Worm (Caenorhabditis elegans) whole organism, L4 larva: Measurements from ENCODE around the gene K03H6.4.

Experiments
- R02D3.7 ChIP-seq: fragments of 150-350 bp; sonication (generic microtip); optimal IDR thresholded peaks from 3 replicates; lab custom pipeline; 2014; ENCODE audit warnings: missing biosample characterization, missing genetic modification characterization
- T20F7.1 ChIP-seq: fragments of 200-800 bp; sonication (Bioruptor generic); optimal IDR thresholded peaks from 2 replicates; lab custom pipeline; 2018; ENCODE audit warnings: mild to moderate bottlenecking, missing genetic modification characterization, missing compliant biosample characterization
- Y105C5A.15 ChIP-seq: fragments of 200-800 bp; sonication (Bioruptor generic); IDR thresholded peaks from 2 replicates; pipeline ENCODE4 v1.3.6; 2022; ENCODE audit warnings: missing genetic modification characterization, missing compliant biosample characterization
- cey-2 ChIP-seq: sonication (generic microtip); optimal IDR thresholded peaks from 3 replicates; lab custom pipeline; 2017; ENCODE audit warnings: missing genetic modification characterization, mild to moderate bottlenecking, missing compliant biosample characterization, antibody characterized with exemption, borderline replicate concordance; ENCODE audit not compliant: insufficient read depth
- fos-1 ChIP-seq: fragments of 150-350 bp; optimal IDR thresholded peaks from 2 replicates; lab custom pipeline; 2014; ENCODE audit warnings: missing biosample characterization, missing genetic modification characterization
- jun-1 ChIP-seq: fragments of 150-350 bp; optimal IDR thresholded peaks from 2 replicates; lab custom pipeline; 2014; ENCODE audit warnings: missing biosample characterization, missing genetic modification reagents, missing genetic modification characterization
- lsy-2 ChIP-seq, 2 experiments: fragments of 150-350 bp in 1 of 2; sonication (generic microtip) in 1 of 2; optimal IDR thresholded peaks; 2 replicates each; lab custom pipeline; 2014 to 2017; ENCODE audit warnings: missing biosample characterization in 2 of 2, missing genetic modification characterization in 2 of 2
- nhr-102 ChIP-seq: sonication (generic microtip); optimal IDR thresholded peaks from 2 replicates; lab custom pipeline; 2016; ENCODE audit warnings: mild to moderate bottlenecking, missing genetic modification characterization, moderate library complexity, missing compliant biosample characterization
- nhr-41 ChIP-seq: fragments of 200-800 bp; sonication (Bioruptor generic); IDR thresholded peaks from 2 replicates; pipeline ENCODE4 v1.3.6; 2022; ENCODE audit warnings: missing genetic modification reagents, missing genetic modification characterization, missing compliant biosample characterization
- pha-4 ChIP-seq, 2 experiments: fragments of 150-350 bp in 1 of 2; fragments of 200-800 bp in 1 of 2; sonication (Bioruptor generic) in 1 of 2; IDR thresholded peaks in 1 of 2; optimal IDR thresholded peaks in 1 of 2; 2 replicates each; pipeline versions ENCODE4 v1.3.6 to Lab custom; 2014 to 2022; ENCODE audit warnings: missing genetic modification characterization in 2 of 2, missing genetic modification reagents in 2 of 2, missing biosample characterization in 1 of 2, missing compliant biosample characterization in 1 of 2
- vab-7 ChIP-seq: fragments of 200-800 bp; sonication (Bioruptor generic); IDR thresholded peaks from 2 replicates; pipeline ENCODE4 v1.3.6; 2022; ENCODE audit warnings: missing genetic modification reagents, missing genetic modification characterization, missing compliant biosample characterization

DNA sequence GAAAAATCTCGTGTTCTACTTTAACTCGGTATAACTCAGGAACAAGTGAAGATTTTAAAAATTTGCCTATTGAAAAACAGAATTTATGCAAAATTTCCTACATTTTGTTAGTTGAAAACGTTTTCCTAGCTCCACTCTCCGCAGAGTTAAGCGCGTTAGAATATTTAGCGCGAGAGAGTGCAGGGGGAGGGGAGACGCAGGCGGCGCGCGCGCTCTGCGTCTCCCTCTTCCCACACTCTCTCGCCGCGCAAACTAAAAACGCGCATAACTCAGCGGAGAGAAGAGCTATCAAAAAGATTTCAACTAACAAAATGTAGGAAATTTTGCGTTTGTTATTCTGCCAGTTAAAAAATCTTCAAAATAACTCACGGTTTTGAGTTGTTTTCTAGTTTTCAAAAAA, 49.0 kb downstream of the K03H6.4 start:
- no peak for TF ChIP-seq R02D3.7
- TF ChIP-seq Y105C5A.15 (GFP tag; lab: Robert Waterston, UW) = no peak
- no peak for TF ChIP-seq cey-2 (tag; lab: Kevin White, UChicago)
- no peak for TF ChIP-seq pha-4 (GFP tag; IDR thresholded peaks at IDR 0.05; lab: Robert Waterston, UW)
- TF ChIP-seq pha-4 (tag; optimal IDR thresholded peaks at IDR 0.05; lab: Kevin White, UChicago) = no peak
- TF ChIP-seq lsy-2 (tag; optimal IDR thresholded peaks at IDR 0.05; lab: Kevin White, UChicago) = no peak
- no peak for TF ChIP-seq nhr-102 (tag; lab: Kevin White, UChicago)
- TF ChIP-seq nhr-41 = no peak
- TF ChIP-seq jun-1 (tag; lab: Kevin White, UChicago) = no peak
- TF ChIP-seq fos-1 = no peak
- no peak for TF ChIP-seq T20F7.1
- no peak for TF ChIP-seq vab-7
